Fruit fly (Drosophila melanogaster): ENCODE results near the gene Cyp6d5.

The Cyp6d5 gene

dm6 chr3R:14061988-14062868 is 33.2 kb downstream of the Cyp6d5 start:
- TF ChIP-seq brk (GFP tag; optimal IDR thresholded peaks at IDR 0.05) = no peak
- TF ChIP-seq tai (GFP tag; optimal IDR thresholded peaks at IDR 0.05) = peak; percentile 28
- TF ChIP-seq OdsH (GFP tag; optimal IDR thresholded peaks at IDR 0.05) = peak; percentile 51
- peak; percentile 29 for TF ChIP-seq fru (GFP tag; optimal IDR thresholded peaks at IDR 0.05)
- peak; percentile 25 to 65 for TF ChIP-seq foxo (GFP tag; optimal IDR thresholded peaks at IDR 0.05)
- peak; percentile 51 for TF ChIP-seq dmrt93B (GFP tag; optimal IDR thresholded peaks at IDR 0.05)
- peak; percentile 22 for TF ChIP-seq br (GFP tag; optimal IDR thresholded peaks at IDR 0.05)
- TF ChIP-seq ey (GFP tag; optimal IDR thresholded peaks at IDR 0.05) = peak; percentile 59
- no peak for TF ChIP-seq GATAd (GFP tag; optimal IDR thresholded peaks at IDR 0.05)
- peak; percentile 68 for TF ChIP-seq h (GFP tag; optimal IDR thresholded peaks at IDR 0.05)
- no peak for TF ChIP-seq Jra (GFP tag; optimal IDR thresholded peaks at IDR 0.05)
- TF ChIP-seq Sp1 (GFP tag; optimal IDR thresholded peaks at IDR 0.05) = peak; percentile 48
- TF ChIP-seq HLH106 (tag; optimal IDR thresholded peaks at IDR 0.05) = peak; percentile 71
- TF ChIP-seq rgr (GFP tag; optimal IDR thresholded peaks at IDR 0.05) = peak; percentile 56
- TF ChIP-seq lola (GFP tag; optimal IDR thresholded peaks at IDR 0.05) = no peak

dm6 chr3R:14062869-14063543 is 34.0 kb downstream of the Cyp6d5 start:
- TF ChIP-seq tai (GFP tag; optimal IDR thresholded peaks at IDR 0.05) (no peak), Abd-B (GFP tag; optimal IDR thresholded peaks at IDR 0.05) (no peak), usp (GFP tag; optimal IDR thresholded peaks at IDR 0.05) (no peak), pan (optimal IDR thresholded peaks at IDR 0.05) (no peak), Jra (GFP tag; optimal IDR thresholded peaks at IDR 0.05) (no peak), Sp1 (GFP tag; optimal IDR thresholded peaks at IDR 0.05) (no peak), dsf (GFP tag; optimal IDR thresholded peaks at IDR 0.05; ENCODE audit: borderline replicate concordance) (no peak), OdsH (GFP tag; optimal IDR thresholded peaks at IDR 0.05) (no peak), CG32264 (GFP tag; optimal IDR thresholded peaks at IDR 0.05) (no peak), woc (GFP tag; optimal IDR thresholded peaks at IDR 0.05) (no peak)

DNA sequence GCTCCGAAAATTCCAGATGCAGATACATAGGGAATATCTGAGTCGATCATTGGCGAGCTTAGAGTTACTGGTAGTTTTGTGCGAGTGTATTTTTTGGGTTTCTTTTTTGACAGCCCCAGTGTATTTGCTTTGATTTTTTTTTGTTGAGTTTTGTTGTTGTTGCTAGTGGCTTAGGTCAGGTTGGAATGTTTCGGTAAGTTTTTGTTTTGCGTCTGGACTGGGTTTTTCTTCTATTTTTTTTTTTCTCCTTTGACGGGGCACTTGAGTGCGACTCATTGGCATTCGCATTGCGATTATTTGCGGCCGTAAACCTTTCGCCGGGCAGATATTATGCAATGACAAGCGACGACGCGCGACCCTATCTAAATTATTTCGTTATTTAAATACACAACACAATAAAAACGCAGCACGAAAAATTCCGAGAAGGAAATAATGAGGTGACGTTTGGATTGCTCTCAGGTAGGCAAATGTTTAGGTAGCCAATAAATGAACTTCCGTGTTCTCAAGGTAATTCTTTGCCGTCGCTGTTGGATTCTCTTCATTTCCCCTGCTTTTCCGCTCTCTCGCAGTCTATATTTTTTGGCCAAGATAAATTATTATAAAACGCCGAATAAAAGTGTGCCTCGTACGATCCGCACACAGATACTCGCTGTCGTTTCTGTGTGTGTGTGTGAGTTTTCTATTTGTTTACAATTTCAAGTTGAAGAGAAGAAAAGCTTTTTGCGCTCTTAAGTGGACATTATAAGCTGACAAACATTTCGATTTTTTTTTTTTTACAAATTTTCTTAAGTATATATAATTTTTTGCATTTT is 35.3 kb downstream of the Cyp6d5 start:
- TF ChIP-seq psq (GFP tag; optimal IDR thresholded peaks at IDR 0.05) (no peak), Hr83 (GFP tag; optimal IDR thresholded peaks at IDR 0.05; ENCODE audit: poor library complexity, severe bottlenecking) (no peak), CG9705 (GFP tag; optimal IDR thresholded peaks at IDR 0.05) (no peak), CrebA (GFP tag; optimal IDR thresholded peaks at IDR 0.05; ENCODE audit: borderline replicate concordance) (no peak), N (GFP tag; optimal IDR thresholded peaks at IDR 0.05) (no peak), Mio (GFP tag; optimal IDR thresholded peaks at IDR 0.05) (no peak), tai (GFP tag; optimal IDR thresholded peaks at IDR 0.05) (no peak), OdsH (GFP tag; optimal IDR thresholded peaks at IDR 0.05) (no peak), Abd-B (GFP tag; optimal IDR thresholded peaks at IDR 0.05) (no peak), foxo (GFP tag; optimal IDR thresholded peaks at IDR 0.05) (no peak), br (GFP tag; optimal IDR thresholded peaks at IDR 0.05) (no peak)

dm6 chr3R:14065241-14065640 is 36.2 kb downstream of the Cyp6d5 start:
- TF ChIP-seq rgr (GFP tag; optimal IDR thresholded peaks at IDR 0.05) (no peak), foxo (GFP tag; optimal IDR thresholded peaks at IDR 0.05) (no peak), Hnf4 (GFP tag; optimal IDR thresholded peaks at IDR 0.05) (no peak), br (GFP tag; optimal IDR thresholded peaks at IDR 0.05) (no peak), brk (GFP tag; optimal IDR thresholded peaks at IDR 0.05) (no peak), GATAd (GFP tag; optimal IDR thresholded peaks at IDR 0.05) (no peak), CG32264 (GFP tag; optimal IDR thresholded peaks at IDR 0.05) (no peak), Sp1 (GFP tag; optimal IDR thresholded peaks at IDR 0.05) (no peak), Myc (optimal IDR thresholded peaks at IDR 0.05) (no peak), h (GFP tag; optimal IDR thresholded peaks at IDR 0.05) (no peak), Rel (GFP tag; optimal IDR thresholded peaks at IDR 0.05) (no peak), Rel (tag; optimal IDR thresholded peaks at IDR 0.05) (no peak), HLH106 (tag; optimal IDR thresholded peaks at IDR 0.05) (no peak), psq (GFP tag; optimal IDR thresholded peaks at IDR 0.05) (no peak), Vsx2 (GFP tag; optimal IDR thresholded peaks at IDR 0.05; ENCODE audit: partially characterized antibody) (no peak)

All from whole organism, wandering third instar larva.